Fruit fly (Drosophila melanogaster) whole organism, embryonic: ENCODE results near the gene CG31808.

Experiments used
- Abd-B ChIP-seq: fragments of 200-800 bp; sonication (Bioruptor generic); optimal IDR thresholded peaks from 2 replicates; lab custom pipeline; 2018; ENCODE audit warnings: missing biosample characterization, mild to moderate bottlenecking, missing genetic modification characterization, moderate library complexity
- Atf-2 ChIP-seq: fragments of 200-800 bp; sonication (Bioruptor generic); optimal IDR thresholded peaks from 2 replicates; lab custom pipeline; 2016; ENCODE audit warnings: missing biosample characterization, missing genetic modification characterization
- B-H2 ChIP-seq: fragments of 200-800 bp; sonication (Bioruptor generic); optimal IDR thresholded peaks from 2 replicates; lab custom pipeline; 2018; ENCODE audit warnings: missing biosample characterization, mild to moderate bottlenecking, missing genetic modification characterization
- C15 ChIP-seq: fragments of 200-800 bp; sonication (Bioruptor generic); IDR thresholded peaks from 3 replicates; pipeline ENCODE4 v1.3.6; 2022; ENCODE audit warnings: missing biosample characterization, missing genetic modification characterization
- CG10147 ChIP-seq: fragments of 200-800 bp; sonication (Bioruptor generic); optimal IDR thresholded peaks from 2 replicates; lab custom pipeline; 2019; ENCODE audit warnings: missing biosample characterization, mild to moderate bottlenecking, missing genetic modification characterization, moderate library complexity
- CG10209 ChIP-seq: fragments of 200-800 bp; sonication (Bioruptor generic); optimal IDR thresholded peaks from 3 replicates; lab custom pipeline; 2017; ENCODE audit warnings: missing biosample characterization, mild to moderate bottlenecking, missing genetic modification characterization, missing genetic modification reagents
- CG10565 ChIP-seq: fragments of 200-800 bp; sonication (Bioruptor generic); optimal IDR thresholded peaks from 3 replicates; lab custom pipeline; 2016; ENCODE audit warnings: missing biosample characterization, mild to moderate bottlenecking, missing genetic modification characterization
- CG11560 ChIP-seq: fragments of 200-800 bp; sonication (Bioruptor generic); IDR thresholded peaks from 3 replicates; pipeline ENCODE4 v1.3.6; 2022; ENCODE audit warnings: missing biosample characterization, missing genetic modification characterization
- CG11696 ChIP-seq: fragments of 200-800 bp; sonication (Bioruptor generic); IDR thresholded peaks from 2 replicates; pipeline ENCODE4 v1.3.6; 2022; ENCODE audit warnings: missing biosample characterization, missing genetic modification characterization
- CG12769 ChIP-seq: fragments of 200-800 bp; sonication (Bioruptor generic); optimal IDR thresholded peaks from 2 replicates; lab custom pipeline; 2019; ENCODE audit warnings: missing biosample characterization, mild to moderate bottlenecking, missing genetic modification characterization, moderate library complexity
- CG14050 ChIP-seq: fragments of 200-800 bp; sonication (Bioruptor generic); IDR thresholded peaks from 3 replicates; pipeline ENCODE4 v1.3.6; 2022; ENCODE audit warnings: missing biosample characterization, missing genetic modification characterization
- CG15011 ChIP-seq: fragments of 200-800 bp; sonication (Bioruptor generic); optimal IDR thresholded peaks from 3 replicates; lab custom pipeline; 2018; ENCODE audit warnings: missing biosample characterization, mild to moderate bottlenecking, missing genetic modification characterization
- CG15601 ChIP-seq: fragments of 200-800 bp; sonication (Bioruptor generic); optimal IDR thresholded peaks from 3 replicates; lab custom pipeline; 2019; ENCODE audit warnings: missing biosample characterization, mild to moderate bottlenecking, missing genetic modification characterization, moderate library complexity
- CG1602 ChIP-seq: fragments of 200-800 bp; sonication (Bioruptor generic); optimal IDR thresholded peaks from 3 replicates; lab custom pipeline; 2016; ENCODE audit warnings: missing biosample characterization, missing genetic modification characterization
- CG1647 ChIP-seq: fragments of 200-800 bp; sonication (Bioruptor generic); optimal IDR thresholded peaks from 3 replicates; lab custom pipeline; 2016; ENCODE audit warnings: missing biosample characterization, missing genetic modification characterization
- CG17186 ChIP-seq: fragments of 200-800 bp; sonication (Bioruptor generic); optimal IDR thresholded peaks from 3 replicates; lab custom pipeline; 2017; ENCODE audit warnings: missing biosample characterization, missing genetic modification reagents, missing genetic modification characterization
- CG17361 ChIP-seq: fragments of 200-800 bp; sonication (Bioruptor generic); IDR thresholded peaks from 3 replicates; pipeline ENCODE4 v1.3.6; 2022; ENCODE audit warnings: missing biosample characterization, missing genetic modification characterization
- CG17385 ChIP-seq: fragments of 200-800 bp; sonication (Bioruptor generic); optimal IDR thresholded peaks from 3 replicates; lab custom pipeline; 2018; ENCODE audit warnings: missing biosample characterization, mild to moderate bottlenecking, missing genetic modification characterization
- CG1792 ChIP-seq: fragments of 200-800 bp; sonication (Bioruptor generic); optimal IDR thresholded peaks from 2 replicates; lab custom pipeline; 2016; ENCODE audit warnings: missing biosample characterization, missing genetic modification characterization
- CG18262 ChIP-seq: fragments of 200-800 bp; optimal IDR thresholded peaks from 3 replicates; lab custom pipeline; 2019; ENCODE audit warnings: missing biosample characterization, mild to moderate bottlenecking, missing genetic modification characterization, moderate library complexity
- CG2120 ChIP-seq: fragments of 200-800 bp; sonication (Bioruptor generic); optimal IDR thresholded peaks from 3 replicates; lab custom pipeline; 2016; ENCODE audit warnings: missing biosample characterization, missing genetic modification characterization
- CG2678 ChIP-seq: fragments of 200-800 bp; sonication (Bioruptor generic); optimal IDR thresholded peaks from 3 replicates; lab custom pipeline; 2019; ENCODE audit warnings: missing biosample characterization, mild to moderate bottlenecking, missing genetic modification characterization, moderate library complexity
- CG31365 ChIP-seq: fragments of 200-800 bp; sonication (Bioruptor generic); optimal IDR thresholded peaks from 2 replicates; lab custom pipeline; 2018; ENCODE audit warnings: missing biosample characterization, mild to moderate bottlenecking, missing genetic modification characterization
- CG3163 ChIP-seq: fragments of 200-800 bp; sonication (Bioruptor generic); optimal IDR thresholded peaks from 3 replicates; lab custom pipeline; 2016; ENCODE audit warnings: missing biosample characterization, missing genetic modification characterization
- CG32772 ChIP-seq: fragments of 200-800 bp; sonication (Bioruptor generic); IDR thresholded peaks from 2 replicates; pipeline ENCODE4 v1.3.6; 2022; ENCODE audit warnings: missing biosample characterization, missing genetic modification characterization
- CG3407 ChIP-seq: fragments of 200-800 bp; sonication (Bioruptor generic); optimal IDR thresholded peaks from 2 replicates; lab custom pipeline; 2018; ENCODE audit warnings: missing biosample characterization, mild to moderate bottlenecking, missing genetic modification characterization
- CG3847 ChIP-seq: fragments of 200-800 bp; sonication (Bioruptor generic); IDR thresholded peaks from 2 replicates; pipeline ENCODE4 v1.3.6; 2022; ENCODE audit warnings: missing biosample characterization, missing genetic modification characterization
- CG4360 ChIP-seq: fragments of 200-800 bp; sonication (Bioruptor generic); IDR thresholded peaks from 2 replicates; pipeline ENCODE4 v1.3.6; 2022; ENCODE audit warnings: missing biosample characterization, missing genetic modification characterization
- CG7556 ChIP-seq: fragments of 200-800 bp; sonication (Bioruptor generic); optimal IDR thresholded peaks from 2 replicates; lab custom pipeline; 2017; ENCODE audit warnings: missing biosample characterization, mild to moderate bottlenecking, missing genetic modification characterization
- CG8388 ChIP-seq: fragments of 200-800 bp; sonication (Bioruptor generic); optimal IDR thresholded peaks from 2 replicates; lab custom pipeline; 2019; ENCODE audit warnings: missing biosample characterization, mild to moderate bottlenecking, missing genetic modification characterization, moderate library complexity
- D19B ChIP-seq: fragments of 200-800 bp; sonication (Bioruptor generic); optimal IDR thresholded peaks from 2 replicates; lab custom pipeline; 2017; ENCODE audit warnings: missing biosample characterization, mild to moderate bottlenecking, missing genetic modification characterization
- Dp ChIP-seq: fragments of 200-800 bp; sonication (Bioruptor generic); optimal IDR thresholded peaks from 2 replicates; lab custom pipeline; 2018; ENCODE audit warnings: missing biosample characterization, mild to moderate bottlenecking, missing genetic modification characterization, moderate library complexity
- HLH3B ChIP-seq: fragments of 200-800 bp; sonication (Bioruptor generic); IDR thresholded peaks from 2 replicates; pipeline ENCODE4 v1.3.6; 2022; ENCODE audit warnings: missing biosample characterization, missing genetic modification characterization
- Mad ChIP-seq: fragments of 200-800 bp; sonication (Bioruptor generic); optimal IDR thresholded peaks from 2 replicates; lab custom pipeline; 2016; ENCODE audit warnings: missing biosample characterization, missing genetic modification characterization
- Max ChIP-seq: fragments of 200-800 bp; sonication (Bioruptor generic); optimal IDR thresholded peaks from 2 replicates; lab custom pipeline; 2016; ENCODE audit warnings: missing biosample characterization, mild to moderate bottlenecking, missing genetic modification characterization
- Med ChIP-seq: fragments of 200-800 bp; sonication (Bioruptor generic); peaks from one replicate; lab custom pipeline; 2016; ENCODE audit warnings: missing biosample characterization, missing genetic modification characterization, mild to moderate bottlenecking, inconsistent platforms, moderate library complexity
- Neu2 ChIP-seq: fragments of 200-800 bp; sonication (Bioruptor generic); optimal IDR thresholded peaks from 3 replicates; lab custom pipeline; 2016; ENCODE audit warnings: missing biosample characterization, missing genetic modification characterization, borderline replicate concordance
- NfI ChIP-seq: fragments of 200-800 bp; sonication (Bioruptor generic); optimal IDR thresholded peaks from 3 replicates; lab custom pipeline; 2018; ENCODE audit warnings: missing biosample characterization, mild to moderate bottlenecking, missing genetic modification characterization, moderate library complexity
- Vsx1 ChIP-seq: fragments of 200-800 bp; sonication (Bioruptor generic); optimal IDR thresholded peaks from 2 replicates; lab custom pipeline; 2017; ENCODE audit warnings: missing biosample characterization, mild to moderate bottlenecking, missing genetic modification characterization, missing genetic modification reagents
- bab2 ChIP-seq: fragments of 200-800 bp; sonication (Bioruptor generic); optimal IDR thresholded peaks from 2 replicates; lab custom pipeline; 2016; ENCODE audit warnings: missing biosample characterization, missing genetic modification characterization
- chif ChIP-seq, 2 experiments: fragments of 200-800 bp; sonication (Bioruptor generic); optimal IDR thresholded peaks; 3 replicates each; lab custom pipeline; 2016; ENCODE audit warnings: missing biosample characterization in 2 of 2, missing genetic modification characterization in 2 of 2
- crp ChIP-seq, 2 experiments: fragments of 200-800 bp; sonication (Bioruptor generic); optimal IDR thresholded peaks; 2 replicates in 1 of 2; 3 replicates in 1 of 2; lab custom pipeline; 2017; ENCODE audit warnings: missing biosample characterization in 2 of 2, missing genetic modification characterization in 2 of 2, mild to moderate bottlenecking in 1 of 2, moderate library complexity in 1 of 2
- danr ChIP-seq: fragments of 200-800 bp; sonication (Bioruptor generic); IDR thresholded peaks from 2 replicates; pipeline ENCODE4 v1.3.6; 2022; ENCODE audit warnings: missing biosample characterization, missing genetic modification characterization
- fu2 ChIP-seq: fragments of 200-800 bp; sonication (Bioruptor generic); optimal IDR thresholded peaks from 2 replicates; lab custom pipeline; 2016; ENCODE audit warnings: missing biosample characterization, missing genetic modification characterization
- lola ChIP-seq, 3 experiments: fragments of >200 bp in 2 of 3; fragments of 200-800 bp in 1 of 3; sonication (Bioruptor generic) in 1 of 3; optimal IDR thresholded peaks; 2 replicates each; lab custom pipeline; 2017 to 2019; ENCODE audit warnings: missing biosample characterization in 3 of 3, missing genetic modification characterization in 3 of 3, mild to moderate bottlenecking in 1 of 3, moderate library complexity in 1 of 3
- nau ChIP-seq: fragments of 200-800 bp; sonication (Bioruptor generic); optimal IDR thresholded peaks from 3 replicates; lab custom pipeline; 2017; ENCODE audit warnings: missing biosample characterization, mild to moderate bottlenecking, missing genetic modification characterization, missing genetic modification reagents
- pb ChIP-seq: fragments of 200-800 bp; sonication (Bioruptor generic); optimal IDR thresholded peaks from 3 replicates; lab custom pipeline; 2016; ENCODE audit warnings: missing biosample characterization, missing genetic modification characterization
- pho ChIP-seq: fragments of 200-800 bp; sonication (Bioruptor generic); optimal IDR thresholded peaks from 2 replicates; lab custom pipeline; 2016; ENCODE audit warnings: missing biosample characterization, missing genetic modification characterization
- pum ChIP-seq: fragments of 200-800 bp; sonication (Bioruptor generic); optimal IDR thresholded peaks from 2 replicates; lab custom pipeline; 2016; ENCODE audit warnings: missing biosample characterization, missing genetic modification characterization
- sima ChIP-seq: fragments of 200-800 bp; sonication (Bioruptor generic); optimal IDR thresholded peaks from 2 replicates; lab custom pipeline; 2016; ENCODE audit warnings: missing biosample characterization, missing genetic modification characterization
- tgo ChIP-seq: fragments of 200-800 bp; sonication (Bioruptor generic); IDR thresholded peaks from 3 replicates; pipeline ENCODE4 v1.3.6; 2022; ENCODE audit warnings: missing biosample characterization, missing genetic modification characterization

The CG31808 gene

DNA sequence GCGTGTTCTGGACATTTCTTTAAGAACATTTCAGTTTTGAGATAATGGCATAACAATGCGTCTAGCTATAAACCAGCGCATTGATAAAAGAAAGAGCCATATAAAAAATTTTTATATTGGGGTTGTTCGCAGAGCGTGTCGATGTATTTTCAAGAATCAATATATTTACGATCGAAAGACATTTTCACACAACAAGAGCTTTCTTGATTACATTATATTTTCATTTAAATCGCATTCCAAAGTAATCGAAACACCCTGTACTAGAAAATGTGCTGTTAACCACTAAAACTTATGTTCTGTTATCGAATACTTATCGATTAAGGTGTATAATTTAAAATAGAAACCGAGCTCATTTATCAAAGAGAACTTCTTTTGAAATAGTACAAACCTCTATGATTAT is 12.2 kb downstream of the CG31808 start (continued):
- TF ChIP-seq CG4360 (GFP tag; lab: Robert Waterston, UW) (no peak), CG1602 (GFP tag; lab: Kevin White, UChicago) (no peak), fu2 (peak; percentile 30), HLH3B (GFP tag; lab: Robert Waterston, UW) (peak; percentile 25; the same call in 1 of the 2 replicates), Dp (GFP tag; lab: Kevin White, UChicago) (peak; percentile 74), CG32772 (no peak), D19B (GFP tag; lab: Kevin White, UChicago) (no peak), tgo (no peak; the same call in 2 of the 3 replicates), CG2120 (GFP tag; lab: Kevin White, UChicago) (peak; percentile 77), CG10565 (no peak), CG11696 (GFP tag; lab: Robert Waterston, UW) (no peak), chif (GFP tag; optimal IDR thresholded peaks at IDR 0.05; lab: Kevin White, UChicago) (peak in 1 of 2 experiments; percentile 39), Neu2 (GFP tag; lab: Kevin White, UChicago) (peak; percentile 74), CG17385 (peak; percentile 62), CG18262 (tag; lab: Kevin White, UChicago) (no peak), CG14050 (no peak; the same call in 2 of the 3 replicates), pb (GFP tag; lab: Kevin White, UChicago) (no peak), CG7556 (GFP tag; lab: Kevin White, UChicago) (peak; percentile 19), Max (GFP tag; lab: Kevin White, UChicago) (peak; percentile 36), nau (GFP tag; lab: Kevin White, UChicago) (no peak), NfI (GFP tag; lab: Kevin White, UChicago) (peak; percentile 67), CG2678 (tag; lab: Kevin White, UChicago) (no peak), bab2 (GFP tag; lab: Kevin White, UChicago) (peak; percentile 19), pho (GFP tag; lab: Kevin White, UChicago) (peak; percentile 8), B-H2 (GFP tag; lab: Kevin White, UChicago) (peak; percentile 31), C15 (GFP tag; lab: Robert Waterston, UW) (no peak), CG10209 (peak; percentile 35), lola (GFP tag; optimal IDR thresholded peaks at IDR 0.05; lab: Kevin White, UChicago) (no peak), Abd-B (GFP tag; lab: Kevin White, UChicago) (no peak), CG17186 (GFP tag; lab: Kevin White, UChicago) (no peak), Med (GFP tag; lab: Kevin White, UChicago) (peak; percentile 91), Mad (GFP tag; lab: Kevin White, UChicago) (no peak), CG31365 (tag; lab: Kevin White, UChicago) (no peak), CG10147 (GFP tag; lab: Kevin White, UChicago) (peak; percentile 49), crp (GFP tag; optimal IDR thresholded peaks at IDR 0.05; lab: Kevin White, UChicago) (no peak), CG3163 (GFP tag; lab: Kevin White, UChicago) (peak; percentile 8), CG1647 (peak; percentile 23), CG15601 (tag; lab: Kevin White, UChicago) (peak; percentile 7), CG11560 (tag; lab: Robert Waterston, UW) (peak; percentile 94), CG1792 (GFP tag; lab: Kevin White, UChicago) (no peak), sima (GFP tag; lab: Kevin White, UChicago) (no peak), danr (GFP tag; lab: Robert Waterston, UW) (no peak), Atf-2 (no peak), CG15011 (GFP tag; lab: Kevin White, UChicago) (no peak), pum (no peak), CG3847 (peak; percentile 41; the same call in 1 of the 2 replicates), CG8388 (GFP tag; lab: Kevin White, UChicago) (no peak), CG12769 (tag; lab: Kevin White, UChicago) (peak; percentile 38), CG3407 (no peak), CG17361 (no peak), Vsx1 (GFP tag; lab: Kevin White, UChicago) (no peak)
